Worm (Caenorhabditis elegans) whole organism, midembryonic: ENCODE measurements around the gene T25D1.3.
"Not testable (repeated sequence)": the region's sequence is repeated elsewhere in the genome, so short reads cannot be mapped to it uniquely, and the experiment has no call there.

Source experiments
- T22C8.4 ChIP-seq: fragments of 200-800 bp; sonication (Bioruptor generic); IDR thresholded peaks from 2 replicates; pipeline ENCODE4 v1.3.6; 2022; ENCODE audit warnings: missing genetic modification characterization, missing compliant biosample characterization
- cog-1 ChIP-seq: sonication (generic microtip); optimal IDR thresholded peaks from 2 replicates; lab custom pipeline; 2016; ENCODE audit warnings: missing genetic modification characterization, missing compliant biosample characterization
- flt-1 ChIP-seq: fragments of 200-800 bp; sonication (Bioruptor generic); IDR thresholded peaks from 2 replicates; pipeline ENCODE4 v1.3.6; 2022; ENCODE audit warnings: missing genetic modification characterization, missing compliant biosample characterization
- klf-2 ChIP-seq: fragments of 200-800 bp; sonication (Bioruptor generic); conservative IDR thresholded peaks from 2 replicates; pipeline ENCODE4 v1.3.6; 2022; ENCODE audit warnings: missing genetic modification reagents, missing genetic modification characterization, missing compliant biosample characterization
- med-1 ChIP-seq: sonication (generic microtip); optimal IDR thresholded peaks from 2 replicates; lab custom pipeline; 2017; ENCODE audit warnings: missing genetic modification characterization, mild to moderate bottlenecking, missing compliant biosample characterization, antibody characterized with exemption, missing genetic modification reagents; ENCODE audit not compliant: insufficient read depth
- tab-1 ChIP-seq: fragments of 200-800 bp; sonication (Bioruptor generic); IDR thresholded peaks from 2 replicates; pipeline ENCODE4 v1.3.6; 2022; ENCODE audit warnings: missing genetic modification characterization, missing compliant biosample characterization
- ztf-23 ChIP-seq: fragments of 200-800 bp; sonication (Bioruptor generic); IDR thresholded peaks from 2 replicates; pipeline ENCODE4 v1.3.6; 2022; ENCODE audit warnings: missing genetic modification reagents, missing genetic modification characterization, missing compliant biosample characterization
- ztf-29 ChIP-seq: fragments of 200-800 bp; sonication (Bioruptor generic); IDR thresholded peaks from 2 replicates; pipeline ENCODE4 v1.3.6; 2022; ENCODE audit warnings: missing genetic modification reagents, missing genetic modification characterization, missing compliant biosample characterization

DNA sequence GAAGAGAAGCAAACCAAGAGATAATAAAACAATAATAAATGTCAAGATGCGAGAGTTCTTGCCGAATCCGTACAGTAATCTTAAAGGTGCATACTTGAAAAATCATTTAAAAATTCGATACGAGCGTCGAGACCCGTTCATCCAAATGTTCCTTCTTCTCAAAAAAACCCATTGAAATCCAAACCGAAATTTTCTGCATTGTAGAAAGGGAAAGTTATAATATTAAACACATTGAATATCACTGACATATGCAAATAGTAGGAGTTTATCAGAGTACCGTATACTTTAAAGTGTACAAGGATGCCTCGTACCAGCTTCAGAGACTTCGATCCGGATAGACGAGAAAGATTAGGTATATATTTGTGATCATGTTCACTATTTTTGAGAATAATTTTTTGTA lies 9.8 kb downstream of the T25D1.3 start, which contains the start of gene T25D1.2:
- not testable (repeated sequence) for TF ChIP-seq flt-1 (GFP tag; lab: Robert Waterston, UW); cog-1 (tag; lab: Kevin White, UChicago); ztf-23 (GFP tag; lab: Robert Waterston, UW); klf-2; med-1; T22C8.4; ztf-29 (GFP tag; lab: Robert Waterston, UW); tab-1 (GFP tag; lab: Robert Waterston, UW)
